Worm (Caenorhabditis elegans): ENCODE results near the gene K11H12.5.

K11H12.5 gene

DNA sequence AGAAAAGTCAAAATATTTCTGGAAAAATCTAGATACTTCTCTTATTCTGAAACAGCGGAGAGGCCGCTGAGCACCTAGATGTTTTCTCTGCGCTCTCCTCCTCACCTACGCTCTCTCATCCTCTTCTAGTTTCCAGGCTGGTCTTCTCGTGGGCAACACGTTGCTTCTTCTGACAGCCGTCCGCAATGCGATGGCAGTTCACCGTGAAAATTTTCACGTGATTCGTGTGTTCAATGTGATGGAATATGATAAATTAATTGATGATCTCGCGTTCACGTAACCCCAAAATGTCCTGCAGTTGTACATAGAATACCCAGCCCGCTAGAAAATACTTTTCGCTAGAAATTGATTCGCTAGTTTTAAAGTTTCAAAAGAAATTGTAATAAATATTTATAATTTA is 42.8 kb upstream of the K11H12.5 start:
- TF ChIP-seq eyg-1 (tag; optimal IDR thresholded peaks at IDR 0.05) (no peak), lin-11 (tag; optimal IDR thresholded peaks at IDR 0.05) (no peak), unc-86 (tag; optimal IDR thresholded peaks at IDR 0.05) (no peak), hlh-8 (tag; optimal IDR thresholded peaks at IDR 0.05) (no peak), gmeb-2 (tag; optimal IDR thresholded peaks at IDR 0.05) (no peak), ceh-14 (tag; optimal IDR thresholded peaks at IDR 0.05) (no peak), pros-1 (tag; optimal IDR thresholded peaks at IDR 0.05) (no peak), ceh-2 (tag; optimal IDR thresholded peaks at IDR 0.05) (no peak), ets-4 (tag; optimal IDR thresholded peaks at IDR 0.05) (no peak), ceh-18 (tag; optimal IDR thresholded peaks at IDR 0.05) (no peak), ama-1 (optimal IDR thresholded peaks at IDR 0.05) (no peak), ceh-6 (GFP tag; optimal IDR thresholded peaks at IDR 0.05) (no peak), ttx-3 (tag; optimal IDR thresholded peaks at IDR 0.05) (no peak), Y22D7AL.16 (tag; optimal IDR thresholded peaks at IDR 0.05) (no peak), ceh-34 (tag; optimal IDR thresholded peaks at IDR 0.05) (no peak), syd-9 (tag; optimal IDR thresholded peaks at IDR 0.05) (no peak)

DNA sequence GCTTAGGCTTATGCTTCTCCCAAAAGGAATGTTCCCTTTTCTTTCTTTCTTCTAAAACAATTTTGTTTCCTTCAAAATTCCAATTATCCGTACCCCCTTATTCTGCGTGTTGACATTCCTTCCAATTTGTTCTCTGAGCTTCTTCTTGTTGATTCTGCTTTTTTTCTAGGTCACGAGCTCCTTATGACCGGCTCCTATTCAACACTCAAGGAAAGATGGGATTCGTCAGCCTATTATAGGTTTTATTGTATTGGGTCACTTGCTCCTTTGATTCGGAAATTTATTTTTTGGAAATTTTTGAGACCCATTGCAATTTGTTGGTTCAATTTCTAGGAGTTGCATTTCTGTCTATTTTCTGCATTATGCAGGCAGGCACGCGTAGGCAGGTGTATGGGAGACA is 37.2 kb upstream of the K11H12.5 start:
- no peak for TF ChIP-seq ceh-24 (tag; optimal IDR thresholded peaks at IDR 0.05)

DNA sequence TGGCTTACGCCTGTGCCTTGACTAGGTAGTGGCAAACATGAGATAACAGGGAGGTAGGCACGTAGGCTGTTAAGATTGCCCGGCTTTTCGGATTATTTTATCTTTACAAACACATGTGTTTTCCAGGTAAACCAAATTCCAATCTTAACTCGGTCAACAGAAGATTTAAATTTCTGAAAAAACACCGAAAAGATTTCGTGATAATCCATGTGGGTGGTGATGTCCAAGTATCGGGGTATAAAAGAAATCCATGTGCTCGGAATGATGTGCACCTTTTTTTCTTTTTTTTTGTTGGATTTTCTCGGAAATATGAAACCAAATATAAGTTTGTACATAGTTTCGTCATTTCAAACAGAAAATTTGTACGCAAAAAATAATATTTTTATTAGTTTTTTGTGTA is 32.9 kb upstream of the K11H12.5 start:
- TF ChIP-seq gmeb-2 (tag; optimal IDR thresholded peaks at IDR 0.05) (no peak), hlh-6 (tag; optimal IDR thresholded peaks at IDR 0.05) (no peak), fkh-6 (tag; optimal IDR thresholded peaks at IDR 0.05) (no peak), ceh-31 (tag; optimal IDR thresholded peaks at IDR 0.05) (no peak), madf-2 (tag; optimal IDR thresholded peaks at IDR 0.05) (no peak)

DNA sequence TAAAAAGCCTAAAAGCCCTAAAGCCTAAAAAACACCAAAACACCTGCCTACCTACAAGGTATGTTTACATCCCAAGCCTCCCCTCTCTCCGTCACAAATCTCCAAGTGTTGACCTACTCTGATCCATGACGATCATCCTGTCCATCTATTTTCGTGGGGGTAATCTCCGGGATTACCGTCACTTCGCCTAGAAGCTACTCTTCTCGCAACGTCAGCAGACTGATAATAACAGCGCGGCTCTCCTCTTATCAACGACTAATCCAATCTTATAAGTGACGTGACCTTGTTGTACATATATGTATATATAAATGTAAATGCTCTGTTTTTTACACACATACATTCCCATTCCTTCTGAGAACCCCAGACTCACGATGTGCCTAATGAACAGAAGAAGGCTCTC is 28.0 kb upstream of the K11H12.5 start:
- TF ChIP-seq fax-1 (tag; optimal IDR thresholded peaks at IDR 0.05) (no peak), unc-86 (tag; optimal IDR thresholded peaks at IDR 0.05) (no peak), lin-11 (tag; optimal IDR thresholded peaks at IDR 0.05) (no peak), elt-2 (tag; optimal IDR thresholded peaks at IDR 0.05) (no peak), ceh-31 (tag; optimal IDR thresholded peaks at IDR 0.05) (no peak), F13H6.1 (tag; optimal IDR thresholded peaks at IDR 0.05) (no peak), dmd-4 (tag; optimal IDR thresholded peaks at IDR 0.05; ENCODE audit: borderline replicate concordance) (no peak), fkh-10 (GFP tag; optimal IDR thresholded peaks at IDR 0.05) (no peak), ama-1 (optimal IDR thresholded peaks at IDR 0.05) (no peak), pat-9 (tag; optimal IDR thresholded peaks at IDR 0.05) (no peak), dve-1 (tag; optimal IDR thresholded peaks at IDR 0.05) (no peak), K09A11.1 (tag; optimal IDR thresholded peaks at IDR 0.05; ENCODE audit: insufficient read depth) (no peak), lim-6 (tag; optimal IDR thresholded peaks at IDR 0.05) (no peak), madf-2 (tag; optimal IDR thresholded peaks at IDR 0.05) (no peak), ceh-9 (tag; optimal IDR thresholded peaks at IDR 0.05) (no peak), hlh-6 (tag; optimal IDR thresholded peaks at IDR 0.05) (no peak), pha-4 (tag; optimal IDR thresholded peaks at IDR 0.05) (no peak), ceh-24 (tag; optimal IDR thresholded peaks at IDR 0.05) (no peak)

DNA sequence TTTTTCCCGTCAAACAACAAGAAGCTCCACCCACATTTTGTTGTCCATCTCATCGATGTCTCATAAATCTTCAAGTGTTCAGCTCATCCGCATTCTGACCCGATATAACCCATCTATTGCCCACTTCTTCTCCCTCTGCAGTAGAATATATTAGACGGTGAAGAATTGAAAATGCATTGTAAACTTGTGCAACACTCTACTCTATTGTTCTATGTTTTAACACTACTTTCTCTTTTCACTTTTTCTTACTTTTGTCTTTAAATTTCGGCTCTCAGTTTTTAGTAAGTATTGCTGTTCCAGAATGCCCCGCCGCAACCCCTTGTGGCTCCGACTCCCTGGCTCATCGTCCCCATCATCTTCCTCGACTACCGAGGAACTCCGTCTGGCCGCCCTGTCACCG is 27.0 kb upstream of the K11H12.5 start, which contains the start of gene K11H12.9:
TSS of gene K11H12.9 (plus strand) at position 301 of the 400 bp plus-strand sequence.
- TF ChIP-seq mec-3 (tag; optimal IDR thresholded peaks at IDR 0.05; ENCODE audit: borderline replicate concordance): no peak
- TF ChIP-seq pag-3 (tag; optimal IDR thresholded peaks at IDR 0.05; ENCODE audit: borderline replicate concordance): no peak
- no peak for TF ChIP-seq ttx-3 (tag; optimal IDR thresholded peaks at IDR 0.05)
- no peak for TF ChIP-seq nfya-1 (tag; optimal IDR thresholded peaks at IDR 0.05)
- TF ChIP-seq sox-4 (tag; optimal IDR thresholded peaks at IDR 0.05): no peak
- no peak for TF ChIP-seq tbx-7 (tag; optimal IDR thresholded peaks at IDR 0.05)
- no peak for TF ChIP-seq elt-2 (tag; optimal IDR thresholded peaks at IDR 0.05)
- no peak for TF ChIP-seq odd-2 (tag; optimal IDR thresholded peaks at IDR 0.05)
- TF ChIP-seq sdc-2 (tag; optimal IDR thresholded peaks at IDR 0.05): no peak
- TF ChIP-seq pha-2 (tag; optimal IDR thresholded peaks at IDR 0.05): no peak
- TF ChIP-seq dmd-4 (tag; optimal IDR thresholded peaks at IDR 0.05; ENCODE audit: borderline replicate concordance): no peak

All from whole organism, late embryonic.